Fruit fly (Drosophila melanogaster): Measurements from ENCODE around the gene CG9109.
A peak's percentile ranks its signal among the peaks of the same experiment; 100 is the strongest.

Gene CG9109

DNA sequence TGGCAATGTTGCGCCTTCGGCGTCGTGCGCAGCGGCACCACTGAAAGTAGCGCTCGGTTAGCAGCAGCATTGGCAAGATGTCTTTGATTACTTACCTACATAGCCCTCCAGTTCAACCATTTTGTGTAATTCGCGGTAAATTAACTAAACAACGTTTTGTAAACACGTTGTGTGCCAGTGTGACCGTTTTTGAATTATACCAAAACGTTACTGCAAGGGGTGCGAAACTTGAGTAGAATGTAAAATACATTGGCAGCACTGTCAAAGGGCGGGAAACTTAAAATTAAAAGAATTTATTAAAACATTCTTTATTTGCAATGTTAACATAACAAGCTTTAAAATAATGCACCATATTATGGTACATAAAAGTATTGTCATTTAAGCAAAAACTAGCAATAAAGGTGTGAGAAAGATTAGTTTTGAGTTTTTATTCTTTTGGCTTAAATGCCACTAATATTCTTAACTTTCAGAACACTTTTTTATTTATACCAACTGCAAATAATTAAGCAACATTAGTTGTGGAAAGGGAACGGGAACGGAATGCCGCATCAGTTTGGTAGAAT, 9.8 kb downstream of the CG9109 start, which contains the start of gene CG9107:
CG9107 (minus strand) TSS at position 195 of the 563 bp plus-strand sequence.
- TF ChIP-seq CG34422 (GFP tag; IDR thresholded peaks at IDR 0.05): 0 out of 3 replicates have a peak, but pooled peaks have one; percentile 38
- no peak for TF ChIP-seq Jarid2 (GFP tag; optimal IDR thresholded peaks at IDR 0.05)
- no peak for TF ChIP-seq ewg (GFP tag; optimal IDR thresholded peaks at IDR 0.05)
- no peak for TF ChIP-seq CG32767 (GFP tag; IDR thresholded peaks at IDR 0.05)
- no peak for TF ChIP-seq CTCF (GFP tag; optimal IDR thresholded peaks at IDR 0.05)
- TF ChIP-seq CG13287 (GFP tag; IDR thresholded peaks at IDR 0.05; ENCODE audit: partially characterized antibody): peak; percentile 32; the same call in 1 of the 2 replicates
- TF ChIP-seq CG6654 (GFP tag; optimal IDR thresholded peaks at IDR 0.05): no peak
- no peak for TF ChIP-seq lov (optimal IDR thresholded peaks at IDR 0.05)
- TF ChIP-seq lov (GFP tag; IDR thresholded peaks at IDR 0.05): no peak
- no peak for TF ChIP-seq psq (GFP tag; optimal IDR thresholded peaks at IDR 0.05)
- peak; percentile 47 for TF ChIP-seq Max (GFP tag; optimal IDR thresholded peaks at IDR 0.05)
- peak; percentile 32 for TF ChIP-seq CHES-1-like (GFP tag; optimal IDR thresholded peaks at IDR 0.05)
- TF ChIP-seq ro (GFP tag; IDR thresholded peaks at IDR 0.05): no peak
- no peak for TF ChIP-seq fd96Cb (tag; optimal IDR thresholded peaks at IDR 0.05)
- TF ChIP-seq Mad (GFP tag; optimal IDR thresholded peaks at IDR 0.05): no peak
- TF ChIP-seq jigr1 (GFP tag; IDR thresholded peaks at IDR 0.05): no peak
- 0 out of 2 replicates have a peak, but pooled peaks have one; percentile 31 for TF ChIP-seq Xrp1 (GFP tag; IDR thresholded peaks at IDR 0.05)
- peak; percentile 98 for TF ChIP-seq E2f2 (GFP tag; IDR thresholded peaks at IDR 0.05)
- TF ChIP-seq knrl (GFP tag; IDR thresholded peaks at IDR 0.05; ENCODE audit: partially characterized antibody): peak; percentile 43; the same call in 1 of the 3 replicates
- no peak for TF ChIP-seq bbx (GFP tag; IDR thresholded peaks at IDR 0.05; ENCODE audit: partially characterized antibody)
- TF ChIP-seq HHEX (GFP tag; optimal IDR thresholded peaks at IDR 0.05): no peak
- TF ChIP-seq Sin3A (optimal IDR thresholded peaks at IDR 0.05): peak; percentile 29
- TF ChIP-seq lilli (GFP tag; optimal IDR thresholded peaks at IDR 0.05): no peak
- TF ChIP-seq abd-A (tag; optimal IDR thresholded peaks at IDR 0.05): no peak
- no peak for TF ChIP-seq chn (GFP tag; optimal IDR thresholded peaks at IDR 0.05)
- peak; percentile 10 for TF ChIP-seq BEAF-32 (GFP tag; optimal IDR thresholded peaks at IDR 0.05)
- no peak for TF ChIP-seq Blimp-1 (GFP tag; optimal IDR thresholded peaks at IDR 0.05)
- no peak for TF ChIP-seq cad (GFP tag; optimal IDR thresholded peaks at IDR 0.05)
- TF ChIP-seq CG14860 (GFP tag; IDR thresholded peaks at IDR 0.05; ENCODE audit: partially characterized antibody): 0 out of 3 replicates have a peak, but pooled peaks have one; percentile 11
- TF ChIP-seq CG32772 (GFP tag; IDR thresholded peaks at IDR 0.05): no peak
- peak; percentile 37; the same call in 1 of the 4 replicates for TF ChIP-seq Dll (GFP tag; IDR thresholded peaks at IDR 0.05; ENCODE audit: partially characterized antibody)
- TF ChIP-seq CG10321 (GFP tag; IDR thresholded peaks at IDR 0.05): no peak
- no peak for TF ChIP-seq CG10979 (tag; optimal IDR thresholded peaks at IDR 0.05)
- no peak for TF ChIP-seq Atf-2 (GFP tag; optimal IDR thresholded peaks at IDR 0.05)
- TF ChIP-seq CG16813 (GFP tag; IDR thresholded peaks at IDR 0.05; ENCODE audit: partially characterized antibody): no peak
- TF ChIP-seq CG18619 (GFP tag; optimal IDR thresholded peaks at IDR 0.05): no peak
- peak; percentile 42; the same call in 1 of the 3 replicates for TF ChIP-seq ci (GFP tag; IDR thresholded peaks at IDR 0.05)
- TF ChIP-seq Oli (tag; optimal IDR thresholded peaks at IDR 0.05): no peak
- TF ChIP-seq CG9797 (GFP tag; optimal IDR thresholded peaks at IDR 0.05): peak; percentile 89
- TF ChIP-seq amos (GFP tag; IDR thresholded peaks at IDR 0.05; ENCODE audit: partially characterized antibody): peak; percentile 18; the same call in 1 of the 2 replicates
- no peak for TF ChIP-seq CG15073 (GFP tag; optimal IDR thresholded peaks at IDR 0.05)
- TF ChIP-seq Dp (GFP tag; optimal IDR thresholded peaks at IDR 0.05): peak; percentile 92
- TF ChIP-seq phol (tag; optimal IDR thresholded peaks at IDR 0.05): peak; percentile 63
- no peak for TF ChIP-seq pan (optimal IDR thresholded peaks at IDR 0.05)
- no peak for TF ChIP-seq pan (GFP tag; optimal IDR thresholded peaks at IDR 0.05 in 1 of 2, IDR thresholded peaks at IDR 0.05 in 1 of 2)
- TF ChIP-seq wek (GFP tag; optimal IDR thresholded peaks at IDR 0.05): no peak
- TF ChIP-seq Ets65A (GFP tag): peak; percentile 69
- TF ChIP-seq mld (GFP tag; IDR thresholded peaks at IDR 0.05; ENCODE audit: partially characterized antibody): no peak
- TF ChIP-seq trem (tag; optimal IDR thresholded peaks at IDR 0.05): peak; percentile 90
- TF ChIP-seq CG2712 (tag; optimal IDR thresholded peaks at IDR 0.05): peak; percentile 6
- TF ChIP-seq z (GFP tag; IDR thresholded peaks at IDR 0.05): no peak
